Fruit fly (Drosophila melanogaster) whole organism: ENCODE measurements around the gene pps.

Experiments used
- CG8478 ChIP-seq: fragments of >200 bp; optimal IDR thresholded peaks from 2 replicates; lab custom pipeline; 2018; ENCODE audit warnings: inconsistent platforms
- Dll ChIP-seq: fragments of >200 bp; optimal IDR thresholded peaks from 2 replicates; lab custom pipeline; 2017
- EcR ChIP-seq, 2 experiments: fragments of >200 bp; optimal IDR thresholded peaks; 2 replicates each; lab custom pipeline; 2017; ENCODE audit warnings: missing biosample characterization in 2 of 2, missing genetic modification characterization in 2 of 2, missing genetic modification reagents in 2 of 2
- pan ChIP-seq: fragments of >200 bp; optimal IDR thresholded peaks from 2 replicates; lab custom pipeline; 2017
- psq ChIP-seq: fragments of >200 bp; optimal IDR thresholded peaks from 2 replicates; lab custom pipeline; 2017
- usp ChIP-seq: fragments of >200 bp; optimal IDR thresholded peaks from 2 replicates; lab custom pipeline; 2017; ENCODE audit warnings: missing biosample characterization, missing genetic modification characterization, mixed read lengths

Gene pps

DNA sequence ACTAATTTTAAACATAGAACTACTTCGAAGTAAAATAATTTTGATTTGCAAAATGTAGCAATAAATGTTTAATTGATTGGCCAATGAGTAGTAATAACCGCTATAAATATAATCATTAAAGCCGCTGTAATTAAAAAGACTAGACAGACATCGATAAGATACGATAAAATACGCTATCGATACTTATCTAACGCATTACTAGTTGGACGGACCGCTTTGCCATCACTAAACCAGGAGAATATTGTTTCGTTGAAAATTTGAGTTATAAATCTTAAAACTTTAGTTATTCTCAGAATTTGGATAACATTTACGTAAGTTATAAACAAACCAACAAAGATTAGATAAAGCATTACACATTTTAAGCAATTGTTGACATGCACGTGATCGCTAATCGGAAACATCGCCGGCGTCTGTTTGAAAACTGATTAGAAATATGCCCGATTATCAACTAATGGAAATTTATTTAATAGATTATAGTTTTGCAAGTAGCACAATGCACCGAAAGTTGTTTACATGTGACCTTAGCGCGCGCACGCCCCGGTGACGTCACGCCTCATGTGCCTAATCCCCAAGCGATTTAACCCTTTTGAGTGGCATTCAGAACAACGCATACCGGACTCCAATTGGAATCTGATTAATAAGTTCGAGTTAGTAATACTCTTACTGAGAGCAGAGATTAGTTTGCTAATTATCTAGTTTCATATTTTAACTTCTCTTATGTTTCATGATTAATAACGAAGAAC is 25.9 kb downstream of the pps start, which contains the start of gene Desat1:
TSS of gene Desat1 (plus strand) at position 200 of the 743 bp plus-strand sequence.
- TF ChIP-seq Dll, result no peak
- no peak for TF ChIP-seq usp (GFP tag; lab: Kevin White, UChicago)
- TF ChIP-seq EcR (GFP tag; optimal IDR thresholded peaks at IDR 0.05; lab: Kevin White, UChicago), result no peak
- TF ChIP-seq psq (lab: Kevin White, UChicago), result no peak
- TF ChIP-seq pan (lab: Kevin White, UChicago), result no peak
- TF ChIP-seq CG8478, result no peak

DNA sequence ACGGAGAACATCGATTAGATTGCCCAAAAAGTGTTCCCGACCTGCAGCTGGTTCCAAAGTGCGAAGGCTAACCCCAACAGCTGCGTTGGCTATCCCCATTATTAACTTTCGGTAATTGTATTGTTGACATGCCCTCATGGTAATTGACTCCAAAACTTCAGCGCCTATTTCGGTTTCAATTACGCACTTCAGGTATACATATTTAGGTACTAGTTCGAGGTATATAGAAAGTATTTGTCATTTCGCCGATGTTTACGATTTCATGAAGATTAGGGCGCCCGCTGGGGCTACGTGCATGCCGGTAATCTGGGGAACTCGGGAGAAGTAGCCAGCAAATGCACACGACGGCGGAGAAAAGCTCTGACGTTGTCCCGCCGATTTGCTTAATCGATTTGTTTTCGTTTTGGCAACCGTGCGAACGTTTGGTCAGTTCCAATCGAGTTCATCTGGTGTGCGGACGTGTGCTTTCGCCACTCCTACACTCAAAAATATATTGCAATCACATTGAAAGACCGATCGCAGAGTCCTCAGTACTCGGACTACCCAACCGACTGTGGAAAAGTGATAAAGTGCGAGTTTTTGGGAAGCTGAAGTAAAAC is 27.5 kb downstream of the pps start:
- no peak for TF ChIP-seq Dll
- TF ChIP-seq CG8478, result no peak
- no peak for TF ChIP-seq usp (GFP tag; lab: Kevin White, UChicago)
- no peak for TF ChIP-seq pan (lab: Kevin White, UChicago)
- no peak for TF ChIP-seq psq (lab: Kevin White, UChicago)
- TF ChIP-seq EcR (GFP tag; optimal IDR thresholded peaks at IDR 0.05; lab: Kevin White, UChicago), result no peak

DNA sequence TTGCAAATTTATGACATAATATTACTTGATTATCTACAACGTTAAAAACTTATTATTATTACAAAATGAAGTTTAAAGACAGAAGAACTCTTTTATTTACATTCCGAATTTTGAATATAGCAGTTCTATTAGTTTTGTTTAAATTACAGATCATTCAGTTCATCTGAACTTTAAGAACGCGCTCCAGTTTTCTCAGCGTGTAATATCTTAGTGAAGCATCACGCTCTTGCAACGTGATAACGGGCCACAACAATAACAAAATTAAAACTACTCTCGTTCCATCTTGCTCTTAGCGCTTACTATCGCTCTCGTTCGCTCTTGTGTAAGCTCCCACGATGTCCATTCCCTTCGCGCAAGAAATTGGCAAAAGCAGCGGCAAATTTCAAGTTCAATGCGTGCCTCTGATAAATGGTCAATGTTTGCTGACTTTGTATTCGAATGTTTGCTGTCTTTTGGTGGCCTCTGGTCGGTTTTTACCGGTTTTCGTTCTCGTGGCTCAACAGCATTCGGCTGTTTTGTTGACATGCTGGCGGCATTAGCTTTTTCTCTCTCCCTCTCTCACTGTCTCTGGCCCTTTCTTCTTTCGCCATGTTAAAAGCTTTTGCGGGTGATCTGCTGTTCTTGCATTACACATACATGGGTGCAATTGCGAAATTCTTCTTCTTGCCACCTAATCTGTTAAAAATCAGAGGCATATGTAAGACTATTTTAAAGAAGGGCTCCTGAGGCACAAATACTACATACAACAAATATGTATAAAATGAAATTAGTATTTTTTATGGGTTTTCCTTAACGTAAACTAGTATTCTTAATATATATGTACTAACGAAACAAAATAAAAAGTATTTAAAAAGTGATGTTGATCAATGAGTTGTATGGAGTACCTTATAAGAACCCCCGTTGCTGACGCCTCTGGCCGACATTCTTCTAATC is 29.2 kb downstream of the pps start:
- TF ChIP-seq EcR (GFP tag; optimal IDR thresholded peaks at IDR 0.05; lab: Kevin White, UChicago) (no peak), CG8478 (peak; percentile 7), psq (lab: Kevin White, UChicago) (no peak), usp (GFP tag; lab: Kevin White, UChicago) (no peak), pan (lab: Kevin White, UChicago) (no peak), Dll (no peak)

DNA sequence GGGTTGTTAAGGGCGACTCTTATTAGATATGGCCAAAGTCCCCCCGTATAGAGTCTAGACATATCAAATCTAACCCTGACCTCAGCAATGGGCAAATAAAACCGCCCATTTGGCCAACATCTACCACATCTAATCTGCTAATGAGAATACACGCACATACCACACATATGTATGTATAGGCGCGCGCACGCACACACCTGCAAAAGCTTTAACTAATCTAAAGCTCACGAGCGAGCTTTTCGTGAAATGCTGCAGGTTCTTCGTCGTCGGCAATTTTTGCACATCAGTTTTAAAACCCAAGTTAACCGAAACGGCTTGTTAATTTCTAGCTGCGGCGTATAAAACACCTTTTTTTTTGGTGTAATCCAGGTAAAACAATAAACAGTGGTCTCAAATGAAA is 30.1 kb downstream of the pps start:
- TF ChIP-seq EcR (GFP tag; optimal IDR thresholded peaks at IDR 0.05; lab: Kevin White, UChicago), result no peak
- no peak for TF ChIP-seq Dll
- no peak for TF ChIP-seq CG8478
- TF ChIP-seq usp (GFP tag; lab: Kevin White, UChicago), result no peak
- TF ChIP-seq pan (lab: Kevin White, UChicago), result no peak
- no peak for TF ChIP-seq psq (lab: Kevin White, UChicago)

DNA sequence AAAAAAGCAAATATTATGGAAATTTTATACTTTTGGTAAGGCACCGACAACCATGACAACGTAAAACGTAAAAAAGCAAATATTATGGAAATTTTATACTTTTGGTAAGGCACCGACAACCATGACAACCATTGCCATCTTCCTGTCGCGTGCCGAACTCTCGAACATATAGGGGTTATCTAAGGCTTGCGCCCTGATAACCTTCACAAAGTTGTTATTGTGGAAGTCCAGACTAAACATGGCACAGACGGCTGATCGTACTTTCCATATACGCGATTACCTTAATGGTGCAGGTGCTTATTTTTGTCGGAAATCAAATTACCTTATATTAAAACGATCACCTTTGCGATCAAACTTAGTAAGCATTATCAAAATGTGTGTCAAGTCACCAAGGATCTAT is 31.8 kb downstream of the pps start:
- TF ChIP-seq CG8478, result no peak
- no peak for TF ChIP-seq psq (lab: Kevin White, UChicago)
- TF ChIP-seq Dll, result no peak
- TF ChIP-seq pan (lab: Kevin White, UChicago), result no peak
- no peak for TF ChIP-seq usp (GFP tag; lab: Kevin White, UChicago)
- no peak for TF ChIP-seq EcR (GFP tag; optimal IDR thresholded peaks at IDR 0.05; lab: Kevin White, UChicago)

DNA sequence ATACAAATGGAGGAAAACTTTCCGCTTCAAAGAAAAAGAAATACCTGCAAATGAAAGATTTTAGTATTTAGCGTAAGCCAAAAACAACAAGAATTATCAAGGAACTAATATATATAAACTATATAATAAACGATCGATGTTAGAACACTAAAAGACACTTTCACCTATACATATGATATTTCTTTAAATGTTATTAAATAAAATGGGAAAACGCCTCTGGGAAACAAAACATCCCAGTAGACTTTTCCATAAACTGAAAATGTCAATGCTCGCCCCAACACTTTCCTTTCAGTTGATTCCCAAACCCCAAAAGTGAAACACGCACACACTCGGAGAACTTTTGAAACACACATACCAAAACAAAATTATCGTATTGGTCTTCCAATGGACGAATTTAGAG is 33.7 kb downstream of the pps start, which contains the start of gene vrs:
TSS of gene vrs (plus strand) at position 301 of the 400 bp plus-strand sequence.
- TF ChIP-seq CG8478 (no peak), pan (lab: Kevin White, UChicago) (no peak), usp (GFP tag; lab: Kevin White, UChicago) (no peak), psq (lab: Kevin White, UChicago) (no peak), Dll (no peak), EcR (GFP tag; optimal IDR thresholded peaks at IDR 0.05; lab: Kevin White, UChicago) (no peak)

DNA sequence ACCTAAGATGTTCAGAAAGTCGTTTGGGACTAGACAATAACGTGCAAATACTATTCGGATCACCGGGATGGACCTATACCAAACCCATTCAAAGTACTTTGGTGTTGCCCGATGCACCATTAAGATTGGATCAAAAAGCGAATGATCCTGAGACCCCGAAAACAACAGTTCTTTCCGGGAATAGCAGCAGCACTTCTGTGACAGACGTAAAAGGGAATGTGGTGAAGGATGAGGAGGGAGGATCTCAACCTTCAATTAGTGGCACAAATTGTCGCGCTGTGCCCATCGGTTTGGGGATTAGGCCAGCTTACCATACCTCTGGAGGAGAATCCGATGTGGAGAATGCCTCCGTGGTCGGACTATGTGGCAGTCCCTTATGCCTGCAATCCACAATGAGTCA is 34.7 kb downstream of the pps start:
- TF ChIP-seq usp (GFP tag; lab: Kevin White, UChicago) (no peak), EcR (GFP tag; optimal IDR thresholded peaks at IDR 0.05; lab: Kevin White, UChicago) (no peak), CG8478 (no peak), psq (lab: Kevin White, UChicago) (no peak)

DNA sequence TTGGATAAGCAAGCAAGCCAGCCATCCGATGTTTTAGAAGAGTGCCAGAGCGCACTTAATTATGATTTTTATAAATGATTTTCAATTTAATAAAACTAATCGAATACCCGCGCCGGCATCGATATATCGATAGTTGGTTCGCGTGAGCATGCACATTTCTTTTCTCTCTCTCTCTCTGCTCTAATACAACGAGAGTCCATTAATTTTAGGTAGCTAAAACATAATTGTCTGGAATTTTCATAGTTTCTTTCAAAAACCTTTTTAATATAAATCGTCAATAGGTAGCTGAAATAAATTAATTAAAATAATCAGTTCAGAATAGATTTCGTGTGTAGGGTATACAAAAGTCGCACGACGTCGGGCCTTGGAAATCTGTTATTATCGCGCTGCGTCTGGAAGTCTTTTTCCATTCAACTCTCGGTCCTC is 35.3 kb downstream of the pps start, which contains the start of gene CG18549:
TSS of gene CG18549 (plus strand) at position 408 of the 426 bp plus-strand sequence.
- no peak for TF ChIP-seq Dll
- no peak for TF ChIP-seq psq (lab: Kevin White, UChicago)
- TF ChIP-seq pan (lab: Kevin White, UChicago), result no peak
- TF ChIP-seq EcR (GFP tag; optimal IDR thresholded peaks at IDR 0.05; lab: Kevin White, UChicago), result no peak
- no peak for TF ChIP-seq usp (GFP tag; lab: Kevin White, UChicago)
- no peak for TF ChIP-seq CG8478

DNA sequence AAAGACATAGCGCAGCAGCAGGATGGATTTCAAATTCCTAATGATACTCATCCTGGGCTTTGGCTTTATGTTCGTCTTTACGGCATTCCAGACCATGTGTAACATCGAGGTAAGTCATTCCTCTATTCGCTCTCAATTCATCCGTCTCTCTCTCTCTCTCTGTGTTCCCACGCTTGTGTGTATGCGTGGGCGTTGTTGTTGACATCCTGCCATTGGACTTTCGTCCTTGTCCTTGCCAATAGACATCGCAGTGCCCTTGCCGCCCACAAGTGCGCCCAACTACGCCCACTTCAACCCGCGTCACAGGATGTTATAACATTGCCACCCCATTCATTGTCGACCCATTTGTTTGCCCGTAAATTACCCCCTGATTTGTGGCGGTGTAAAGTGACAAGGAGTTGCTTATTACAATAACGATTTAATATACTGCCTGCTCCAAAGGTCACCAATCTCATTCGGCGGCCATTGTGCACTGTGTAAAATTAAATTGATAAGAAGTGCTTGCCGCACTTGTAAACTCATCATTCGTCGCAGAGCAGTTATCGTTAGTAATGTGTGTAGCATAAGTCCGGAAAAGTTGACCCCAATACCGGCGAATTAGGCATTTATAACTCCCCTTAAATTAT is 36.1 kb downstream of the pps start:
- TF ChIP-seq psq (lab: Kevin White, UChicago) (no peak), CG8478 (no peak), EcR (GFP tag; optimal IDR thresholded peaks at IDR 0.05; lab: Kevin White, UChicago) (no peak), Dll (no peak), usp (GFP tag; lab: Kevin White, UChicago) (no peak), pan (lab: Kevin White, UChicago) (no peak)

DNA sequence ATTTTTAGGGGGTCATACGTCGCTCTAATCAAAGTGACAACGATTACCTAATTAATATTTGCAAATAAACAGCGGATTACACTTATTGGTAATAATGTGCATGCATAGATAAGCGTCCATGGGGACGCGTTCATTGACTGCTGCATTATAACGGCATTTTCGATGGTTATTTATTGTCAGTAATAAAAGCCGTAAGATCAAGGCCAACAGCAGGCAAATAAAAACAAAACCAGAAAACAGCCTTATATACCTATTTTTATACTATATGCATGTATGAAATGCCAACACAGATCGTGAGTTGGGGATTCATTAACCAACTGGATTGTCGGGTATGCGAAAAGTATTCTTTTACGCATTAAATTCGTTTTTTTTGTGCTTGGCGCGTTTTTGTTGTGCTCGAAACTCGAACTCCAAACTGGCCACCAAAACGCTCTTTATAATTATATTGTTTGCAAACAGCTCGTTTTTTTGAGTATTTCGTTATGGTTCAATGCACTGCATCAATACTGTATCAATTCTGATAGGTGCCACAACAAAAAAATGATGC is 37.2 kb downstream of the pps start:
- TF ChIP-seq Dll (no peak), EcR (GFP tag; optimal IDR thresholded peaks at IDR 0.05; lab: Kevin White, UChicago) (no peak), usp (GFP tag; lab: Kevin White, UChicago) (no peak), CG8478 (no peak), psq (lab: Kevin White, UChicago) (no peak)

DNA sequence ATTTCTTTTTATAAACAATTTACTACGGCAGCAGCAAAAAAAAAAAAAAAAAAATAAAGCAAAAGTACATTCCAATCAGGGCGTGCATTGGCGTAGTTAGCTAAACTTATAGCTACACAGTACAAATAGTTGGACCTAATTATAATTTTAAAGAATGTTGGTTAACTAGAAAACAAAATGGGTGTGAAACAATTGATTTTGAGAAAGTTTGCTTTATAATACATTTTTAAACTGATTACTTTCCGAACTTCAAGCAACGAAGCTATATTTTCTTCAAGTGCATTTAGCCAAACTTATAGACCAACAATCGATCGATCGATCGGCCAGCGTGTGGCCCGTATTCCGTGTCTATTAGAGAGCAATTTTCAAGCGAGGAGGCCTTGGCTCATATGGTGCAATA is 37.7 kb downstream of the pps start:
- no peak for TF ChIP-seq Dll
- TF ChIP-seq pan (lab: Kevin White, UChicago), result no peak
